Fruit fly (Drosophila melanogaster) Kc167 (cell line): ENCODE results near the gene mRpL21.

Experiments used
- Myc ChIP-seq: fragments of >200 bp; optimal IDR thresholded peaks from 2 replicates; lab custom pipeline; 2017; ENCODE audit warnings: missing external identifiers
- Sin3A ChIP-seq: fragments of >200 bp; optimal IDR thresholded peaks from 2 replicates; lab custom pipeline; 2018; ENCODE audit warnings: missing external identifiers
- h ChIP-seq: fragments of >200 bp; optimal IDR thresholded peaks from 3 replicates; lab custom pipeline; 2018; ENCODE audit warnings: missing external identifiers

- TF ChIP-seq h (lab: Kevin White, UChicago) (no peak), Myc (lab: Kevin White, UChicago) (no peak), Sin3A (lab: Kevin White, UChicago) (no peak)
These were observed 3.2 kb downstream of the mRpL21 start for dm6 chr3L:19251643-19252042.
